Worm (Caenorhabditis elegans): Measurements from ENCODE around the gene C18H9.5.

Gene C18H9.5

ce11 chrII:6682918-6683317 is 12.4 kb downstream of the C18H9.5 start:
- TF ChIP-seq fax-1 (tag; optimal IDR thresholded peaks at IDR 0.05) = no peak
- no peak for TF ChIP-seq ama-1 (optimal IDR thresholded peaks at IDR 0.05)
- no peak for TF ChIP-seq ceh-6 (GFP tag; optimal IDR thresholded peaks at IDR 0.05)
- no peak for TF ChIP-seq C38D4.7 (GFP tag; optimal IDR thresholded peaks at IDR 0.05)
- no peak for TF ChIP-seq hlh-6 (tag; optimal IDR thresholded peaks at IDR 0.05)
- TF ChIP-seq ceh-22 (tag; optimal IDR thresholded peaks at IDR 0.05) = no peak
- TF ChIP-seq ceh-19 (GFP tag; optimal IDR thresholded peaks at IDR 0.05) = no peak
- TF ChIP-seq pha-4 (tag; optimal IDR thresholded peaks at IDR 0.05) = no peak
- no peak for TF ChIP-seq sdc-2 (tag; optimal IDR thresholded peaks at IDR 0.05)
- no peak for TF ChIP-seq ets-4 (tag; optimal IDR thresholded peaks at IDR 0.05)
- no peak for TF ChIP-seq K09A11.1 (tag; optimal IDR thresholded peaks at IDR 0.05; ENCODE audit: insufficient read depth)
- TF ChIP-seq elt-4 (tag; optimal IDR thresholded peaks at IDR 0.05) = no peak
- no peak for TF ChIP-seq syd-9 (tag; optimal IDR thresholded peaks at IDR 0.05)
- TF ChIP-seq Y22D7AL.16 (tag; optimal IDR thresholded peaks at IDR 0.05) = no peak
- no peak for TF ChIP-seq ceh-30 (tag; optimal IDR thresholded peaks at IDR 0.05)
- TF ChIP-seq pros-1 (tag; optimal IDR thresholded peaks at IDR 0.05) = no peak
- TF ChIP-seq T23F11.4 (GFP tag; optimal IDR thresholded peaks at IDR 0.05) = no peak
- TF ChIP-seq unc-55 (GFP tag; optimal IDR thresholded peaks at IDR 0.05) = no peak
- TF ChIP-seq elt-2 (tag; optimal IDR thresholded peaks at IDR 0.05) = no peak
- no peak for TF ChIP-seq pat-9 (tag; optimal IDR thresholded peaks at IDR 0.05)

ce11 chrII:6681478-6681877 is 13.9 kb downstream of the C18H9.5 start:
- TF ChIP-seq unc-86 (tag; optimal IDR thresholded peaks at IDR 0.05) (no peak), pha-4 (tag; optimal IDR thresholded peaks at IDR 0.05) (no peak), sox-2 (GFP tag; IDR thresholded peaks at IDR 0.05) (no peak), hlh-15 (tag; optimal IDR thresholded peaks at IDR 0.05) (no peak), ceh-30 (tag; optimal IDR thresholded peaks at IDR 0.05) (no peak), sox-4 (tag; optimal IDR thresholded peaks at IDR 0.05) (no peak), Y22D7AL.16 (tag; optimal IDR thresholded peaks at IDR 0.05) (no peak), hlh-6 (tag; optimal IDR thresholded peaks at IDR 0.05) (no peak)

- TF ChIP-seq ahr-1 (tag; optimal IDR thresholded peaks at IDR 0.05) (no peak), hlh-15 (tag; optimal IDR thresholded peaks at IDR 0.05) (no peak), F13H6.1 (tag; optimal IDR thresholded peaks at IDR 0.05) (no peak), elt-4 (tag; optimal IDR thresholded peaks at IDR 0.05) (no peak), ref-2 (tag; optimal IDR thresholded peaks at IDR 0.05) (no peak), fax-1 (tag; optimal IDR thresholded peaks at IDR 0.05) (no peak), dmd-4 (tag; optimal IDR thresholded peaks at IDR 0.05; ENCODE audit: borderline replicate concordance) (no peak), ceh-24 (tag; optimal IDR thresholded peaks at IDR 0.05) (no peak), zip-5 (tag; optimal IDR thresholded peaks at IDR 0.05) (no peak), eyg-1 (tag; optimal IDR thresholded peaks at IDR 0.05) (no peak), nhr-232 (tag; optimal IDR thresholded peaks at IDR 0.05) (no peak), ceh-48 (tag; optimal IDR thresholded peaks at IDR 0.05) (no peak), che-1 (tag; optimal IDR thresholded peaks at IDR 0.05) (no peak), ets-4 (tag; optimal IDR thresholded peaks at IDR 0.05) (no peak), pha-4 (tag; optimal IDR thresholded peaks at IDR 0.05) (no peak), ceh-30 (tag; optimal IDR thresholded peaks at IDR 0.05) (no peak), lin-11 (tag; optimal IDR thresholded peaks at IDR 0.05) (no peak), hlh-13 (GFP tag; optimal IDR thresholded peaks at IDR 0.05) (no peak), sdc-2 (tag; optimal IDR thresholded peaks at IDR 0.05) (no peak)
These were observed 15.6 kb downstream of the C18H9.5 start, which contains the start of gene ift-74 for ce11 chrII:6679724-6680123. Gene ift-74, plus strand, starts transcription at chrII:6680024.

- no peak for TF ChIP-seq ceh-14 (tag; optimal IDR thresholded peaks at IDR 0.05)
- no peak for TF ChIP-seq ceh-22 (tag; optimal IDR thresholded peaks at IDR 0.05)
- TF ChIP-seq ceh-24 (tag; optimal IDR thresholded peaks at IDR 0.05) = no peak
- TF ChIP-seq fax-1 (tag; optimal IDR thresholded peaks at IDR 0.05) = no peak
- TF ChIP-seq pqm-1 (tag; optimal IDR thresholded peaks at IDR 0.05) = no peak
- TF ChIP-seq lim-6 (tag; optimal IDR thresholded peaks at IDR 0.05) = no peak
- no peak for TF ChIP-seq elt-4 (tag; optimal IDR thresholded peaks at IDR 0.05)
- TF ChIP-seq Y22D7AL.16 (tag; optimal IDR thresholded peaks at IDR 0.05) = no peak
- no peak for TF ChIP-seq hlh-13 (GFP tag; optimal IDR thresholded peaks at IDR 0.05)
- no peak for TF ChIP-seq madf-2 (tag; optimal IDR thresholded peaks at IDR 0.05)
- no peak for TF ChIP-seq ets-4 (tag; optimal IDR thresholded peaks at IDR 0.05)
- TF ChIP-seq hlh-30 (tag; optimal IDR thresholded peaks at IDR 0.05; ENCODE audit: insufficient read depth) = no peak
- TF ChIP-seq tbx-7 (tag; optimal IDR thresholded peaks at IDR 0.05) = no peak
- no peak for TF ChIP-seq dmd-4 (tag; optimal IDR thresholded peaks at IDR 0.05; ENCODE audit: borderline replicate concordance)
- TF ChIP-seq hlh-8 (tag; optimal IDR thresholded peaks at IDR 0.05) = no peak
These were observed 21.5 kb downstream of the C18H9.5 start, which contains the start of gene H43E16.1 for ce11 chrII:6673894-6674293. Gene H43E16.1, plus strand, starts transcription at chrII:6674268.
